Fruit fly (Drosophila melanogaster) whole organism, wandering third instar larva: ENCODE results near the gene arx.
A peak's percentile ranks its signal among the peaks of the same experiment; 100 is the strongest.

Source experiments
- Abd-B ChIP-seq: fragments of >200 bp; optimal IDR thresholded peaks from 2 replicates; lab custom pipeline; 2017; ENCODE audit warnings: missing biosample characterization, missing genetic modification characterization
- CG32264 ChIP-seq: fragments of 200-800 bp; sonication (Bioruptor generic); optimal IDR thresholded peaks from 2 replicates; lab custom pipeline; 2016; ENCODE audit warnings: missing biosample characterization, missing genetic modification characterization
- CG9705 ChIP-seq: fragments of 200-800 bp; sonication (Bioruptor generic); optimal IDR thresholded peaks from 2 replicates; lab custom pipeline; 2018; ENCODE audit warnings: missing biosample characterization, mild to moderate bottlenecking, missing genetic modification characterization
- CrebA ChIP-seq: fragments of 200-800 bp; sonication (Bioruptor generic); optimal IDR thresholded peaks from 2 replicates; lab custom pipeline; 2016; ENCODE audit warnings: missing biosample characterization, mild to moderate bottlenecking, missing genetic modification characterization, borderline replicate concordance
- Dfd ChIP-seq: fragments of >200 bp; optimal IDR thresholded peaks from 2 replicates; lab custom pipeline; 2017; ENCODE audit warnings: missing biosample characterization, missing genetic modification characterization
- Dif ChIP-seq: fragments of 200-275, 200-300 bp; sonication (Bioruptor generic); optimal IDR thresholded peaks from 2 replicates; lab custom pipeline; 2018; ENCODE audit warnings: missing biosample characterization, missing genetic modification characterization; ENCODE audit not compliant: partially characterized antibody
- GATAd ChIP-seq: sonication (Bioruptor generic); optimal IDR thresholded peaks from 2 replicates; lab custom pipeline; 2016; ENCODE audit warnings: missing biosample characterization, missing genetic modification characterization
- HLH106 ChIP-seq: fragments of 200-800 bp; optimal IDR thresholded peaks from 3 replicates; lab custom pipeline; 2019; ENCODE audit warnings: missing biosample characterization, mild to moderate bottlenecking, missing genetic modification characterization, moderate library complexity
- Hnf4 ChIP-seq: fragments of 200-800 bp; sonication (Bioruptor generic); optimal IDR thresholded peaks from 2 replicates; lab custom pipeline; 2016; ENCODE audit warnings: missing biosample characterization, mild to moderate bottlenecking, missing genetic modification characterization
- Hr78 ChIP-seq: fragments of >200 bp; optimal IDR thresholded peaks from 2 replicates; lab custom pipeline; 2017; ENCODE audit warnings: missing biosample characterization, missing genetic modification characterization
- Hr83 ChIP-seq: fragments of 200-300 bp; sonication (Bioruptor generic); optimal IDR thresholded peaks from 2 replicates; lab custom pipeline; 2016; ENCODE audit warnings: missing biosample characterization, mild to moderate bottlenecking, missing genetic modification characterization, moderate library complexity; ENCODE audit not compliant: poor library complexity, severe bottlenecking
- Jra ChIP-seq: sonication (Bioruptor generic); optimal IDR thresholded peaks from 2 replicates; lab custom pipeline; 2016; ENCODE audit warnings: missing biosample characterization, missing genetic modification characterization
- Mio ChIP-seq: sonication (Bioruptor generic); optimal IDR thresholded peaks from 2 replicates; lab custom pipeline; 2016; ENCODE audit warnings: missing biosample characterization, missing genetic modification characterization
- Myc ChIP-seq: fragments of >200 bp; optimal IDR thresholded peaks from 2 replicates; lab custom pipeline; 2017
- N ChIP-seq: fragments of >200 bp; optimal IDR thresholded peaks from 2 replicates; lab custom pipeline; 2018; ENCODE audit warnings: missing biosample characterization, missing external identifiers, missing genetic modification characterization
- OdsH ChIP-seq: fragments of 200-800 bp; sonication (Bioruptor generic); optimal IDR thresholded peaks from 2 replicates; lab custom pipeline; 2016; ENCODE audit warnings: missing biosample characterization, mild to moderate bottlenecking, missing genetic modification characterization
- Rel ChIP-seq, 2 experiments: fragments of 200-800 bp; sonication (Bioruptor generic) in 1 of 2; optimal IDR thresholded peaks; 2 replicates in 1 of 2; 3 replicates in 1 of 2; lab custom pipeline; 2016 to 2019; ENCODE audit warnings: mild to moderate bottlenecking in 2 of 2, missing biosample characterization in 2 of 2, missing genetic modification characterization in 2 of 2, moderate library complexity in 1 of 2
- Sp1 ChIP-seq: fragments of 200-800 bp; sonication (Bioruptor generic); optimal IDR thresholded peaks from 3 replicates; lab custom pipeline; 2019; ENCODE audit warnings: missing biosample characterization, mild to moderate bottlenecking, missing genetic modification characterization, moderate library complexity
- Vsx2 ChIP-seq: fragments of 200-300, 225-300 bp; sonication (Bioruptor generic); optimal IDR thresholded peaks from 2 replicates; lab custom pipeline; 2018; ENCODE audit warnings: missing biosample characterization, missing genetic modification characterization; ENCODE audit not compliant: partially characterized antibody
- br ChIP-seq: fragments of 200-800 bp; sonication (Bioruptor generic); optimal IDR thresholded peaks from 2 replicates; lab custom pipeline; 2016; ENCODE audit warnings: missing biosample characterization, missing genetic modification characterization
- brk ChIP-seq: fragments of 200-800 bp; sonication (Bioruptor generic); optimal IDR thresholded peaks from 2 replicates; lab custom pipeline; 2016; ENCODE audit warnings: missing biosample characterization, mild to moderate bottlenecking, missing genetic modification characterization
- dl ChIP-seq, 2 experiments: fragments of 175-275, 200-275 bp in 1 of 2; fragments of 200-275 bp in 1 of 2; sonication (Bioruptor generic); optimal IDR thresholded peaks; lab custom pipeline; 2018; ENCODE audit warnings: mild to moderate bottlenecking in 2 of 2, missing biosample characterization in 2 of 2, missing genetic modification characterization in 2 of 2, moderate library complexity in 2 of 2; ENCODE audit not compliant: partially characterized antibody in 2 of 2, insufficient read depth in 1 of 2
- dmrt93B ChIP-seq: fragments of 200-800 bp; sonication (Bioruptor generic); optimal IDR thresholded peaks from 2 replicates; lab custom pipeline; 2018; ENCODE audit warnings: missing biosample characterization, mild to moderate bottlenecking, missing genetic modification characterization
- dsf ChIP-seq: sonication (Bioruptor generic); optimal IDR thresholded peaks from 2 replicates; lab custom pipeline; 2016; ENCODE audit warnings: missing biosample characterization, missing genetic modification characterization, borderline replicate concordance
- ey ChIP-seq: fragments of 200-800 bp; sonication (Bioruptor generic); optimal IDR thresholded peaks from 2 replicates; lab custom pipeline; 2016; ENCODE audit warnings: missing biosample characterization, missing genetic modification characterization
- foxo ChIP-seq, 2 experiments: fragments of 200-800 bp; sonication (Bioruptor generic); optimal IDR thresholded peaks; 2 replicates in 1 of 2; 3 replicates in 1 of 2; lab custom pipeline; 2016 to 2017; ENCODE audit warnings: missing biosample characterization in 2 of 2, missing genetic modification characterization in 2 of 2
- fru ChIP-seq: fragments of 200-800 bp; sonication (Bioruptor generic); optimal IDR thresholded peaks from 3 replicates; lab custom pipeline; 2016; ENCODE audit warnings: missing biosample characterization, mild to moderate bottlenecking, missing genetic modification characterization
- h ChIP-seq: fragments of 200-800 bp; sonication (Bioruptor generic); optimal IDR thresholded peaks from 3 replicates; lab custom pipeline; 2016; ENCODE audit warnings: missing biosample characterization, mild to moderate bottlenecking, missing genetic modification characterization
- jim ChIP-seq: fragments of 175-275, 200-325 bp; sonication (Bioruptor generic); optimal IDR thresholded peaks from 2 replicates; lab custom pipeline; 2016; ENCODE audit warnings: missing biosample characterization, mild to moderate bottlenecking, missing genetic modification characterization
- lola ChIP-seq: fragments of >200 bp; optimal IDR thresholded peaks from 2 replicates; lab custom pipeline; 2017; ENCODE audit warnings: missing biosample characterization, missing genetic modification characterization
- pan ChIP-seq: fragments of >200 bp; optimal IDR thresholded peaks from 2 replicates; lab custom pipeline; 2017
- psq ChIP-seq: fragments of 200-800 bp; sonication (Bioruptor generic); optimal IDR thresholded peaks from 3 replicates; lab custom pipeline; 2017; ENCODE audit warnings: missing biosample characterization, mild to moderate bottlenecking, missing genetic modification characterization, moderate library complexity
- rgr ChIP-seq: fragments of 200-800 bp; sonication (Bioruptor generic); optimal IDR thresholded peaks from 3 replicates; lab custom pipeline; 2016; ENCODE audit warnings: missing biosample characterization, mild to moderate bottlenecking, missing genetic modification characterization
- sage ChIP-seq: fragments of 200-800 bp; sonication (Bioruptor generic); optimal IDR thresholded peaks from 2 replicates; lab custom pipeline; 2016; ENCODE audit warnings: missing biosample characterization, mild to moderate bottlenecking, missing genetic modification characterization
- sv ChIP-seq: fragments of 200-800 bp; sonication (Bioruptor generic); optimal IDR thresholded peaks from 3 replicates; lab custom pipeline; 2016; ENCODE audit warnings: missing biosample characterization, missing genetic modification characterization
- tai ChIP-seq: sonication (Bioruptor generic); optimal IDR thresholded peaks from 2 replicates; lab custom pipeline; 2016; ENCODE audit warnings: missing biosample characterization, missing genetic modification characterization
- usp ChIP-seq: fragments of >200 bp; optimal IDR thresholded peaks from 2 replicates; lab custom pipeline; 2017; ENCODE audit warnings: missing biosample characterization, missing genetic modification characterization
- woc ChIP-seq: sonication (Bioruptor generic); optimal IDR thresholded peaks from 2 replicates; lab custom pipeline; 2016; ENCODE audit warnings: missing biosample characterization, mild to moderate bottlenecking, missing genetic modification characterization

Gene arx

dm6 chr3L:18898086-18898470, 3.3 kb downstream of the arx start, which contains the start of gene CG3902:
TSS of gene CG3902 (minus strand) at chr3L:18898293.
- TF ChIP-seq tai (GFP tag; lab: Kevin White, UChicago): no peak
- peak; percentile 27 for TF ChIP-seq Hr83 (GFP tag; lab: Kevin White, UChicago)
- TF ChIP-seq Hnf4 (GFP tag; lab: Kevin White, UChicago): peak; percentile 43
- peak; percentile 49 for TF ChIP-seq rgr (GFP tag; lab: Kevin White, UChicago)
- no peak for TF ChIP-seq Rel (GFP tag; optimal IDR thresholded peaks at IDR 0.05; lab: Kevin White, UChicago)
- peak; percentile 34 for TF ChIP-seq Rel (tag; optimal IDR thresholded peaks at IDR 0.05; lab: Kevin White, UChicago)
- TF ChIP-seq GATAd: no peak
- no peak for TF ChIP-seq lola (GFP tag; lab: Kevin White, UChicago)
- TF ChIP-seq ey: peak; percentile 9
- no peak for TF ChIP-seq HLH106 (tag; lab: Kevin White, UChicago)
- TF ChIP-seq usp (GFP tag; lab: Kevin White, UChicago): no peak
- TF ChIP-seq Sp1 (GFP tag; lab: Kevin White, UChicago): peak; percentile 53
- no peak for TF ChIP-seq sv (GFP tag; lab: Kevin White, UChicago)
- no peak for TF ChIP-seq Vsx2
- peak; percentile 94 for TF ChIP-seq h (GFP tag; lab: Kevin White, UChicago)
- peak; percentile 1 for TF ChIP-seq fru (GFP tag; lab: Kevin White, UChicago)
- TF ChIP-seq Abd-B: no peak
- TF ChIP-seq Myc: no peak
- TF ChIP-seq brk (GFP tag; lab: Kevin White, UChicago): peak; percentile 80
- TF ChIP-seq jim (GFP tag; lab: Kevin White, UChicago): no peak
- TF ChIP-seq psq (GFP tag; lab: Kevin White, UChicago): no peak
- no peak for TF ChIP-seq Hr78
- no peak for TF ChIP-seq dl (GFP tag; optimal IDR thresholded peaks at IDR 0.05; lab: Kevin White, UChicago; ENCODE audit: insufficient read depth in 1 of 2, partially characterized antibody in 2 of 2)
- TF ChIP-seq Mio (GFP tag; lab: Kevin White, UChicago): no peak
- TF ChIP-seq dmrt93B (GFP tag; lab: Kevin White, UChicago): no peak
- no peak for TF ChIP-seq Jra (GFP tag; lab: Kevin White, UChicago)
- no peak for TF ChIP-seq N (GFP tag; lab: Kevin White, UChicago)
- TF ChIP-seq pan (lab: Kevin White, UChicago): no peak
- TF ChIP-seq woc (GFP tag; lab: Kevin White, UChicago): no peak
- no peak for TF ChIP-seq CrebA (GFP tag; lab: Kevin White, UChicago)
- no peak for TF ChIP-seq foxo (GFP tag; optimal IDR thresholded peaks at IDR 0.05; lab: Kevin White, UChicago)
- no peak for TF ChIP-seq sage
- TF ChIP-seq dsf: no peak
- TF ChIP-seq CG9705 (GFP tag; lab: Kevin White, UChicago): no peak
- TF ChIP-seq Dfd (GFP tag; lab: Kevin White, UChicago): no peak
- peak; percentile 82 for TF ChIP-seq Dif (GFP tag; lab: Kevin White, UChicago)
- peak; percentile 22 for TF ChIP-seq br (GFP tag; lab: Kevin White, UChicago)
- no peak for TF ChIP-seq CG32264
- no peak for TF ChIP-seq OdsH
- TF ChIP-seq, all 38 proteins: peak for 11

dm6 chr3L:18897459-18898085, 3.8 kb downstream of the arx start:
- TF ChIP-seq jim (GFP tag; lab: Kevin White, UChicago): peak; percentile 65
- no peak for TF ChIP-seq Rel (GFP tag; optimal IDR thresholded peaks at IDR 0.05; lab: Kevin White, UChicago)
- TF ChIP-seq Rel (tag; optimal IDR thresholded peaks at IDR 0.05; lab: Kevin White, UChicago): no peak
- no peak for TF ChIP-seq rgr (GFP tag; lab: Kevin White, UChicago)
